Fruit fly (Drosophila melanogaster) whole organism, adult: Measurements from ENCODE around the gene mthl2.

Source experiments
- CG11617 ChIP-seq: fragments of 200-800 bp; sonication (Bioruptor generic); optimal IDR thresholded peaks from 2 replicates; lab custom pipeline; 2017; ENCODE audit warnings: mild to moderate bottlenecking, missing biosample characterization, missing genetic modification reagents, missing genetic modification characterization
- CG12768 ChIP-seq: fragments of 200-800 bp; sonication (Bioruptor generic); optimal IDR thresholded peaks from 2 replicates; lab custom pipeline; 2017; ENCODE audit warnings: missing biosample characterization, missing genetic modification characterization, mild to moderate bottlenecking, moderate library complexity, missing genetic modification reagents
- CG14711 ChIP-seq: fragments of 200-800 bp; sonication (Bioruptor generic); optimal IDR thresholded peaks from 2 replicates; lab custom pipeline; 2018; ENCODE audit warnings: missing biosample characterization, mild to moderate bottlenecking, missing genetic modification characterization, moderate library complexity
- CG1620 ChIP-seq: fragments of 200-800 bp; sonication (Bioruptor generic); optimal IDR thresholded peaks from 2 replicates; lab custom pipeline; 2016; ENCODE audit warnings: missing biosample characterization, missing genetic modification characterization
- CG33017 ChIP-seq: fragments of 200-800 bp; sonication (Bioruptor generic); optimal IDR thresholded peaks from 2 replicates; lab custom pipeline; 2018; ENCODE audit warnings: missing biosample characterization, mild to moderate bottlenecking, missing genetic modification characterization, moderate library complexity
- CG5204 ChIP-seq: fragments of 200-800 bp; sonication (Bioruptor generic); optimal IDR thresholded peaks from 2 replicates; lab custom pipeline; 2016; ENCODE audit warnings: missing biosample characterization, missing genetic modification characterization
- CG7045 ChIP-seq: fragments of 200-800 bp; sonication (Bioruptor generic); optimal IDR thresholded peaks from 2 replicates; lab custom pipeline; 2017; ENCODE audit warnings: missing biosample characterization, mild to moderate bottlenecking, missing genetic modification characterization
- CG7101 ChIP-seq: fragments of 200-800 bp; sonication (Bioruptor generic); optimal IDR thresholded peaks from 2 replicates; lab custom pipeline; 2018; ENCODE audit warnings: missing biosample characterization, mild to moderate bottlenecking, missing genetic modification characterization, moderate library complexity
- Clk ChIP-seq: fragments of 200-800 bp; sonication (Bioruptor generic); optimal IDR thresholded peaks from 2 replicates; lab custom pipeline; 2017; ENCODE audit warnings: missing biosample characterization, missing genetic modification characterization
- Crg-1 ChIP-seq: fragments of 200-800 bp; sonication (Bioruptor generic); optimal IDR thresholded peaks from 2 replicates; lab custom pipeline; 2016; ENCODE audit warnings: missing biosample characterization, missing genetic modification characterization
- Hr96 ChIP-seq: fragments of 200-800 bp; sonication (Bioruptor generic); optimal IDR thresholded peaks from 2 replicates; lab custom pipeline; 2016; ENCODE audit warnings: missing biosample characterization, missing genetic modification characterization
- Mnt ChIP-seq: fragments of 200-800 bp; sonication (Bioruptor generic); optimal IDR thresholded peaks from 2 replicates; lab custom pipeline; 2016; ENCODE audit warnings: missing biosample characterization, mild to moderate bottlenecking, missing genetic modification characterization
- bab1 ChIP-seq: fragments of 200-800 bp; sonication (Bioruptor generic); optimal IDR thresholded peaks from 3 replicates; lab custom pipeline; 2019; ENCODE audit warnings: missing biosample characterization, mild to moderate bottlenecking, missing genetic modification characterization, moderate library complexity
- cic ChIP-seq: fragments of 200-800 bp; sonication (Bioruptor generic); optimal IDR thresholded peaks from 2 replicates; lab custom pipeline; 2017; ENCODE audit warnings: missing biosample characterization, mild to moderate bottlenecking, missing genetic modification characterization, moderate library complexity
- cnc ChIP-seq, 2 experiments: fragments of >200 bp; optimal IDR thresholded peaks; 2 replicates each; lab custom pipeline; 2017
- kay ChIP-seq: fragments of 200-800 bp; sonication (Bioruptor generic); peaks from one replicate; lab custom pipeline; 2016; ENCODE audit warnings: missing biosample characterization, missing genetic modification characterization, borderline replicate concordance
- ovo ChIP-seq: fragments of 200-800 bp; sonication (Bioruptor generic); optimal IDR thresholded peaks from 2 replicates; lab custom pipeline; 2016; ENCODE audit warnings: missing biosample characterization, missing genetic modification characterization
- pad ChIP-seq: fragments of 200-800 bp; sonication (Bioruptor generic); optimal IDR thresholded peaks from 3 replicates; lab custom pipeline; 2017; ENCODE audit warnings: missing biosample characterization, missing genetic modification characterization, mild to moderate bottlenecking, moderate library complexity, missing genetic modification reagents
- tj ChIP-seq: fragments of 200-800 bp; sonication (Bioruptor generic); optimal IDR thresholded peaks from 3 replicates; lab custom pipeline; 2017; ENCODE audit warnings: missing biosample characterization, mild to moderate bottlenecking, missing genetic modification characterization, moderate library complexity
- toe ChIP-seq: fragments of 200-800 bp; sonication (Bioruptor generic); optimal IDR thresholded peaks from 2 replicates; lab custom pipeline; 2016; ENCODE audit warnings: missing biosample characterization, missing genetic modification characterization

mthl2 gene

DNA sequence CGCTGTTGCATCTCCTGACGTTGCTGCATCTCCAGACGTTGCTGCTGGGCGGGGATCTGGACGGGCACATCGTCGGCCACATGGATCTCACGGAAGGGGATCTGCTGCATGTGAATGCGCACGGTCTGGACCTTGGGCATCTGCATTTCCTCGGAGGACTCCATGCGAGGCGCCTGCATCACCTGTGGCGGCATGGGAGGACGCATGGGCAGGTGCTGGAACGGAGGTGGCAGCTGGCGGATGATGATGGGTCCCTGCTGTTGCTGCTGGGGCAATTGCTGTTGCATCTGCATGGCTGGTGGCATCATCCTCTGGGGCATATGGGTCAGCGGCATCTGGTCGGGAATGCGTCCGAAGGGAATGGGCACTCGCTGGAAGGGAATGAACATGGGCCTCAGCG lies 36.2 kb upstream of the mthl2 start:
- TF ChIP-seq Clk (GFP tag; lab: Kevin White, UChicago) (no peak), CG14711 (no peak), cic (GFP tag; lab: Kevin White, UChicago) (no peak), kay (GFP tag; lab: Kevin White, UChicago) (no peak), CG1620 (GFP tag; lab: Kevin White, UChicago) (no peak), CG11617 (no peak), Hr96 (GFP tag; lab: Kevin White, UChicago) (no peak), ovo (GFP tag; lab: Kevin White, UChicago) (no peak), tj (no peak), Mnt (GFP tag; lab: Kevin White, UChicago) (no peak), bab1 (GFP tag; lab: Kevin White, UChicago) (no peak)

DNA sequence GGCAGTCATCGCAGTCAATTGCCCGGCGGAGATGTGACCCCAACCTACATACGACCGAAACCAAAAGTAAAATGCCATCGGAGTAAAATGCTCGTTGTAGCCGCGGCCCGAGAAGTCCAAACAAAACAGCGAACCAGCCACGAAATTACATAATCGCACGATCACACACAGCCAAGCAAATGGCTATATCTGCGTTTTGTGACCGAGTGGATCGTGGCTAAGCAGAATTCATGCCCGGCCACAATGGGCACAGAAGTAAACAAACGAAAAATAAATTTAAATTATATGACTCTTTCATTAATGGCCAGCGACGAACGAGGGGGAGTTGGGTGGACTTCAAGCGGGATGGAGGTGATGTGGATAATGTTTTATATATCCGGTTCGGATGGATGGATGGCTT lies 34.9 kb upstream of the mthl2 start:
- TF ChIP-seq toe (GFP tag; lab: Kevin White, UChicago): no peak
- TF ChIP-seq bab1 (GFP tag; lab: Kevin White, UChicago): peak; percentile 14

DNA sequence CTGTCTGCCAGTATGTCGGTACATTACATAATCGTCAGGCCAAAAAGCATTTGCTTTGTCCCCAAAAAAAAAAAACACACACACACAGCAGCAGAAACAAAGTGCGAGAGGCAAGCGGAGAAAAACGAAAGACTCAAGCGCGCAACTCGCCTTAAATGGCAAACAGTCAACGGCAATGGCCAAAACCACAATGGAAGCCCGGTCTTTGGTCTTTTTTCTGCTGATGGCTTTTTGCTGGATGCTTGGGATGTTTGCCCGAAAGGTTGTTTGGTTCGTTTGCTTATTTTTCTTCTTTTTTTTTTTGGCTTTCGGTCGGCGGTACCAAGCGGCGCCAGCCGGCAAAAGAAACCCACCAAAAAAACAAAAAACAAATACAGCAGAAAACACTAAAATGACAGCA lies 33.5 kb upstream of the mthl2 start:
- TF ChIP-seq CG1620 (GFP tag; lab: Kevin White, UChicago) (no peak), Clk (GFP tag; lab: Kevin White, UChicago) (no peak), cic (GFP tag; lab: Kevin White, UChicago) (no peak), toe (GFP tag; lab: Kevin White, UChicago) (no peak), CG14711 (no peak), pad (no peak), bab1 (GFP tag; lab: Kevin White, UChicago) (no peak), CG12768 (GFP tag; lab: Kevin White, UChicago) (no peak), ovo (GFP tag; lab: Kevin White, UChicago) (no peak), CG5204 (no peak), kay (GFP tag; lab: Kevin White, UChicago) (no peak), tj (no peak), cnc (optimal IDR thresholded peaks at IDR 0.05; lab: Kevin White, UChicago) (no peak), Hr96 (GFP tag; lab: Kevin White, UChicago) (no peak), CG33017 (tag; lab: Kevin White, UChicago) (no peak), Mnt (GFP tag; lab: Kevin White, UChicago) (no peak), CG7045 (no peak), CG11617 (no peak)

dm6 chr3L:5575524-5575923 lies 29.1 kb upstream of the mthl2 start:
- TF ChIP-seq kay (GFP tag; lab: Kevin White, UChicago) (peak; percentile 81), Mnt (GFP tag; lab: Kevin White, UChicago) (no peak), CG1620 (GFP tag; lab: Kevin White, UChicago) (no peak)

dm6 chr3L:5576543-5576942 lies 28.0 kb upstream of the mthl2 start:
- no peak for TF ChIP-seq cnc (optimal IDR thresholded peaks at IDR 0.05; lab: Kevin White, UChicago)

dm6 chr3L:5577250-5578138 lies 27.1 kb upstream of the mthl2 start, which contains the start of gene Msr-110:
Msr-110 (minus strand) TSS chr3L:5577348.
- TF ChIP-seq tj (peak; percentile 68), bab1 (GFP tag; lab: Kevin White, UChicago) (peak; percentile 88), Mnt (GFP tag; lab: Kevin White, UChicago) (peak; percentile 36), CG14711 (peak; percentile 90), kay (GFP tag; lab: Kevin White, UChicago) (peak; percentile 55), CG5204 (peak; percentile 31), cic (GFP tag; lab: Kevin White, UChicago) (peak; percentile 62), toe (GFP tag; lab: Kevin White, UChicago) (peak; percentile 81), pad (peak; percentile 67), CG11617 (peak; percentile 77), CG7045 (peak; percentile 89), CG12768 (GFP tag; lab: Kevin White, UChicago) (peak; percentile 87), CG7101 (peak; percentile 94), cnc (optimal IDR thresholded peaks at IDR 0.05; lab: Kevin White, UChicago) (no peak), Crg-1 (peak; percentile 51), Hr96 (GFP tag; lab: Kevin White, UChicago) (peak; percentile 45), Clk (GFP tag; lab: Kevin White, UChicago) (peak; percentile 67), CG33017 (tag; lab: Kevin White, UChicago) (peak; percentile 94), ovo (GFP tag; lab: Kevin White, UChicago) (peak; percentile 52), CG1620 (GFP tag; lab: Kevin White, UChicago) (peak; percentile 49)

DNA sequence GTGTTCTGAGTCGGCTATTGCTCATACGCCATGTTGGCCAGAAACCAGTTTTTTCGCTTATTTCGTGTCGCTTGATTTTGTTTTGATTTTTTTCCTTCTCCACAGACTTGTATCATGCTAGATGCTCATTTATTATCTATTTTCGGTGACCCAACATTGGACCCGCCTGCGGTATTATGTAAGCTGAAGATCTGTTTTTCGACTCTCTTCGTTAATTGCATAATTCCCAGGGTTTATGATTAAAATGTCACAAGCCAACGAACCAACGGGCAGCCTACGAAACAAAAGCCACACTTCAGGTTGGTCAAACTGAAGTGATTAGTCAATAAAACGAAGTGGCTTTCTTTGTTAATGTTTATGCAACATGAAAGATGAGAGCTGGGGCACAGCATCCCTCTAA lies 26.0 kb upstream of the mthl2 start:
- no peak for TF ChIP-seq cnc (optimal IDR thresholded peaks at IDR 0.05; lab: Kevin White, UChicago)
- TF ChIP-seq cic (GFP tag; lab: Kevin White, UChicago): no peak
- no peak for TF ChIP-seq CG11617
- TF ChIP-seq CG7101: no peak
- no peak for TF ChIP-seq tj
- no peak for TF ChIP-seq Crg-1
- no peak for TF ChIP-seq kay (GFP tag; lab: Kevin White, UChicago)
- TF ChIP-seq CG14711: no peak
- TF ChIP-seq CG7045: no peak
- TF ChIP-seq CG5204: no peak
- TF ChIP-seq CG12768 (GFP tag; lab: Kevin White, UChicago): no peak
- TF ChIP-seq Clk (GFP tag; lab: Kevin White, UChicago): no peak
- TF ChIP-seq CG1620 (GFP tag; lab: Kevin White, UChicago): no peak
